Worm (Caenorhabditis elegans) whole organism, late embryonic: ENCODE results near the gene srbc-2.

Source experiments
- ahr-1 ChIP-seq: sonication (generic microtip); optimal IDR thresholded peaks from 2 replicates; lab custom pipeline; 2016; ENCODE audit warnings: missing genetic modification characterization, missing compliant biosample characterization
- ama-1 ChIP-seq: fragments of 150-350 bp; optimal IDR thresholded peaks from 2 replicates; lab custom pipeline; 2014
- ceh-14 ChIP-seq: sonication (generic microtip); optimal IDR thresholded peaks from 2 replicates; lab custom pipeline; 2016; ENCODE audit warnings: missing genotype, missing genetic modification characterization, missing compliant biosample characterization
- ceh-31 ChIP-seq: sonication (generic microtip); optimal IDR thresholded peaks from 2 replicates; lab custom pipeline; 2016; ENCODE audit warnings: missing genetic modification characterization, missing compliant biosample characterization
- che-1 ChIP-seq: sonication (generic microtip); optimal IDR thresholded peaks from 2 replicates; lab custom pipeline; 2016; ENCODE audit warnings: mild to moderate bottlenecking, missing genetic modification characterization, missing compliant biosample characterization
- elt-2 ChIP-seq: sonication (generic microtip); optimal IDR thresholded peaks from 2 replicates; lab custom pipeline; 2016; ENCODE audit warnings: missing genetic modification reagents, missing genetic modification characterization, missing compliant biosample characterization
- hlh-6 ChIP-seq: sonication (generic microtip); optimal IDR thresholded peaks from 2 replicates; lab custom pipeline; 2016; ENCODE audit warnings: missing genotype, missing genetic modification characterization, missing compliant biosample characterization
- hlh-8 ChIP-seq: sonication (generic microtip); optimal IDR thresholded peaks from 2 replicates; lab custom pipeline; 2016; ENCODE audit warnings: missing genotype, missing genetic modification characterization, missing compliant biosample characterization
- nfya-1 ChIP-seq: sonication (generic microtip); optimal IDR thresholded peaks from 2 replicates; lab custom pipeline; 2017; ENCODE audit warnings: missing genetic modification characterization, mild to moderate bottlenecking, missing compliant biosample characterization, antibody characterized with exemption, moderate library complexity
- npax-4 ChIP-seq: sonication (generic microtip); optimal IDR thresholded peaks from 2 replicates; lab custom pipeline; 2016; ENCODE audit warnings: missing genetic modification characterization, missing compliant biosample characterization
- pha-2 ChIP-seq: sonication (generic microtip); optimal IDR thresholded peaks from 2 replicates; lab custom pipeline; 2017; ENCODE audit warnings: mild to moderate bottlenecking, missing genetic modification characterization, missing compliant biosample characterization
- pros-1 ChIP-seq: fragments of 150-350 bp; optimal IDR thresholded peaks from 2 replicates; lab custom pipeline; 2014; ENCODE audit warnings: missing biosample characterization, missing genetic modification reagents, missing genetic modification characterization
- rnt-1 ChIP-seq: sonication (generic microtip); optimal IDR thresholded peaks from 2 replicates; lab custom pipeline; 2016; ENCODE audit warnings: missing genetic modification characterization, missing compliant biosample characterization
- tbx-2 ChIP-seq: sonication (generic microtip); optimal IDR thresholded peaks from 2 replicates; lab custom pipeline; 2016; ENCODE audit warnings: missing genetic modification characterization, missing compliant biosample characterization
- unc-42 ChIP-seq: sonication (generic microtip); optimal IDR thresholded peaks from 2 replicates; lab custom pipeline; 2016; ENCODE audit warnings: missing genotype, missing genetic modification characterization, missing compliant biosample characterization
- unc-55 ChIP-seq: sonication (generic microtip); optimal IDR thresholded peaks from 2 replicates; lab custom pipeline; 2017; ENCODE audit warnings: missing biosample characterization, missing genetic modification reagents, missing genetic modification characterization
- zip-5 ChIP-seq: sonication (generic microtip); optimal IDR thresholded peaks from 2 replicates; lab custom pipeline; 2016; ENCODE audit warnings: missing genetic modification characterization, missing compliant biosample characterization
- ztf-16 ChIP-seq: sonication (generic microtip); optimal IDR thresholded peaks from 2 replicates; lab custom pipeline; 2017; ENCODE audit warnings: missing genetic modification characterization, missing compliant biosample characterization

Gene srbc-2

ce11 chrV:3341906-3342305, 35.0 kb downstream of the srbc-2 start, which contains the start of gene C17B7.10:
TSS of gene C17B7.10 (minus strand) at chrV:3342006.
- TF ChIP-seq che-1 (tag; lab: Kevin White, UChicago) (no peak), ztf-16 (tag; lab: Kevin White, UChicago) (no peak), pros-1 (no peak), ahr-1 (tag; lab: Kevin White, UChicago) (no peak)
- TF ChIP-seq, all 69 proteins: peak for 0

- no peak for TF ChIP-seq tbx-2
- TF ChIP-seq zip-5 (tag; lab: Kevin White, UChicago): no peak
- TF ChIP-seq pha-2: no peak
- no peak for TF ChIP-seq unc-42 (tag; lab: Kevin White, UChicago)
- TF ChIP-seq nfya-1 (tag; lab: Kevin White, UChicago): no peak
- TF ChIP-seq ceh-31 (tag; lab: Kevin White, UChicago): no peak
- no peak for TF ChIP-seq npax-4 (tag; lab: Kevin White, UChicago)
- no peak for TF ChIP-seq hlh-8 (tag; lab: Kevin White, UChicago)
- TF ChIP-seq, all 69 proteins: peak for 0
Observed at ce11 chrV:3339009-3339408, 37.9 kb downstream of the srbc-2 start, which contains the start of gene C17B7.4. TSS of gene C17B7.4 (plus strand) at chrV:3339309.

DNA sequence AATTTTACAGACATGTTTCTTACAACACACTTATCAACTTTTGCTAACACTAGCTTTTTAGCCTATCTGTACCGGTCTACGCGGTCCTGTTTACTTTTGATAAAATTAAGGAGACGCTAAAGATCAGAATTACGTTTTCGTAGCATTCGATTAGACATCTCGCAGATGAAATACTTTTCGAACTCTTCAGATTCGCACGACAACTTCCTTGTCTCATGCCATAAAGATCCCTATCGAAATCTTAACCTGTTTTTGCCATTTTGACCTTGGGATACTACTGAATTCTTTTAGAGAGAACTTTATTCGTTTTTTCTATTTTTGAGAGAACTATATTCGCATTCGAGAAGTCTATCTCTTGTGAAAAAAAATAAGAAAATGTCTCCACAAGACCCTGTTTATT, 43.5 kb downstream of the srbc-2 start, which contains the start of gene C17B7.5:
Gene C17B7.5, plus strand, starts transcription at position 301 of the 400 bp plus-strand sequence.
- TF ChIP-seq unc-42 (tag; lab: Kevin White, UChicago) (no peak), hlh-6 (tag; lab: Kevin White, UChicago) (no peak), nfya-1 (tag; lab: Kevin White, UChicago) (no peak), ceh-14 (tag; lab: Kevin White, UChicago) (no peak)

- no peak for TF ChIP-seq ama-1 (lab: Kevin White, UChicago)
- no peak for TF ChIP-seq unc-55
- no peak for TF ChIP-seq elt-2 (tag; lab: Kevin White, UChicago)
- no peak for TF ChIP-seq rnt-1 (tag; lab: Kevin White, UChicago)
Observed at ce11 chrV:3332023-3332422, 44.9 kb downstream of the srbc-2 start, which contains the start of gene C17B7.9. TSS of gene C17B7.9 (minus strand) at chrV:3332123.
